Fruit fly (Drosophila melanogaster) whole organism, embryonic: Measurements from ENCODE around the gene Spn28Db.

Source experiments
- Atf3 ChIP-seq: fragments of 200-800 bp; sonication (Bioruptor generic); optimal IDR thresholded peaks from 3 replicates; lab custom pipeline; 2016; ENCODE audit warnings: missing biosample characterization, missing genetic modification characterization
- CG10209 ChIP-seq: fragments of 200-800 bp; sonication (Bioruptor generic); optimal IDR thresholded peaks from 3 replicates; lab custom pipeline; 2017; ENCODE audit warnings: missing biosample characterization, mild to moderate bottlenecking, missing genetic modification characterization, missing genetic modification reagents
- CG10366 ChIP-seq: fragments of 200-800 bp; sonication (Bioruptor generic); IDR thresholded peaks from 2 replicates; pipeline ENCODE4 v1.3.6; 2022; ENCODE audit warnings: missing biosample characterization, missing genetic modification characterization
- CG10979 ChIP-seq: fragments of 200-800 bp; sonication (Bioruptor generic); optimal IDR thresholded peaks from 2 replicates; lab custom pipeline; 2018; ENCODE audit warnings: missing biosample characterization, mild to moderate bottlenecking, missing genetic modification characterization, moderate library complexity
- CG11247 ChIP-seq: fragments of 200-800 bp; sonication (Bioruptor generic); IDR thresholded peaks from 2 replicates; pipeline ENCODE4 v1.3.6; 2022; ENCODE audit warnings: missing biosample characterization, missing genetic modification characterization
- CG12071 ChIP-seq: fragments of 200-800 bp; sonication (Bioruptor generic); optimal IDR thresholded peaks from 3 replicates; lab custom pipeline; 2018; ENCODE audit warnings: missing biosample characterization, mild to moderate bottlenecking, missing genetic modification characterization
- CG13424 ChIP-seq: fragments of 200-800 bp; sonication (Bioruptor generic); optimal IDR thresholded peaks from 2 replicates; lab custom pipeline; 2019; ENCODE audit warnings: missing biosample characterization, mild to moderate bottlenecking, missing genetic modification characterization, moderate library complexity
- CG17359 ChIP-seq: fragments of 200-800 bp; sonication (Bioruptor generic); optimal IDR thresholded peaks from 3 replicates; lab custom pipeline; 2018; ENCODE audit warnings: missing biosample characterization, mild to moderate bottlenecking, missing genetic modification characterization, moderate library complexity
- CG2120 ChIP-seq: fragments of 200-800 bp; sonication (Bioruptor generic); optimal IDR thresholded peaks from 3 replicates; lab custom pipeline; 2016; ENCODE audit warnings: missing biosample characterization, missing genetic modification characterization
- CG31441 ChIP-seq: fragments of 200-800 bp; sonication (Bioruptor generic); IDR thresholded peaks from 2 replicates; pipeline ENCODE4 v1.3.6; 2022; ENCODE audit warnings: missing biosample characterization, missing genetic modification characterization
- CG32532 ChIP-seq: fragments of 200-800 bp; sonication (Bioruptor generic); IDR thresholded peaks from 2 replicates; pipeline ENCODE4 v1.3.6; 2022; ENCODE audit warnings: missing biosample characterization, missing genetic modification characterization
- CG32772 ChIP-seq: fragments of 200-800 bp; sonication (Bioruptor generic); IDR thresholded peaks from 2 replicates; pipeline ENCODE4 v1.3.6; 2022; ENCODE audit warnings: missing biosample characterization, missing genetic modification characterization
- CG6683 ChIP-seq: fragments of 200-800 bp; sonication (Bioruptor generic); optimal IDR thresholded peaks from 2 replicates; lab custom pipeline; 2017; ENCODE audit warnings: missing biosample characterization, mild to moderate bottlenecking, missing genetic modification characterization, missing genetic modification reagents
- CG6813 ChIP-seq: fragments of 200-800 bp; sonication (Bioruptor generic); optimal IDR thresholded peaks from 2 replicates; lab custom pipeline; 2017; ENCODE audit warnings: missing biosample characterization, missing genetic modification characterization, mild to moderate bottlenecking, moderate library complexity, missing genetic modification reagents
- CG7271 ChIP-seq: fragments of 200-800 bp; sonication (Bioruptor generic); optimal IDR thresholded peaks from 2 replicates; lab custom pipeline; 2018; ENCODE audit warnings: missing biosample characterization, mild to moderate bottlenecking, missing genetic modification characterization, moderate library complexity
- CG8089 ChIP-seq: fragments of 200-800 bp; sonication (Bioruptor generic); optimal IDR thresholded peaks from 3 replicates; lab custom pipeline; 2016; ENCODE audit warnings: missing biosample characterization, missing genetic modification characterization
- CG9215 ChIP-seq: fragments of 200-800 bp; sonication (Bioruptor generic); IDR thresholded peaks from 2 replicates; pipeline ENCODE4 v1.3.6; 2022; ENCODE audit warnings: missing biosample characterization, missing genetic modification characterization
- Dbx ChIP-seq: fragments of 200-800 bp; sonication (Bioruptor generic); IDR thresholded peaks from 3 replicates; pipeline ENCODE4 v1.3.6; 2022; ENCODE audit warnings: missing biosample characterization, missing genetic modification characterization
- Dfd ChIP-seq, 2 experiments: fragments of >200 bp; optimal IDR thresholded peaks; 2 replicates each; lab custom pipeline; 2017; ENCODE audit warnings: missing biosample characterization in 2 of 2, missing genetic modification characterization in 2 of 2
- Dref ChIP-seq: fragments of 200-800 bp; sonication (Bioruptor generic); IDR thresholded peaks from 2 replicates; pipeline ENCODE4 v1.3.6; 2022; ENCODE audit warnings: missing biosample characterization, missing genetic modification characterization
- Hmr ChIP-seq: fragments of 200-800 bp; sonication (Bioruptor generic); optimal IDR thresholded peaks from 3 replicates; lab custom pipeline; 2017; ENCODE audit warnings: mild to moderate bottlenecking, missing biosample characterization, missing genetic modification reagents, missing genetic modification characterization
- Lim3 ChIP-seq: fragments of 200-800 bp; sonication (Bioruptor generic); IDR thresholded peaks from 2 replicates; pipeline ENCODE4 v1.3.6; 2022; ENCODE audit warnings: missing biosample characterization, missing genetic modification characterization
- MTF-1 ChIP-seq: fragments of 200-800 bp; sonication (Bioruptor generic); optimal IDR thresholded peaks from 2 replicates; lab custom pipeline; 2018; ENCODE audit warnings: missing biosample characterization, mild to moderate bottlenecking, missing genetic modification characterization, borderline replicate concordance
- Med ChIP-seq: fragments of 200-800 bp; sonication (Bioruptor generic); peaks from one replicate; lab custom pipeline; 2016; ENCODE audit warnings: missing biosample characterization, missing genetic modification characterization, mild to moderate bottlenecking, inconsistent platforms, moderate library complexity
- Ptx1 ChIP-seq: fragments of 200-800 bp; sonication (Bioruptor generic); IDR thresholded peaks from 2 replicates; pipeline ENCODE4 v1.3.6; 2022; ENCODE audit warnings: missing biosample characterization, missing genetic modification characterization
- Ravus ChIP-seq: fragments of 200-800 bp; sonication (Bioruptor generic); IDR thresholded peaks from 2 replicates; pipeline ENCODE4 v1.3.6; 2022; ENCODE audit warnings: missing biosample characterization, missing genetic modification characterization
- Ssrp ChIP-seq: fragments of 200-800 bp; sonication (Bioruptor generic); optimal IDR thresholded peaks from 2 replicates; lab custom pipeline; 2018; ENCODE audit warnings: missing biosample characterization, mild to moderate bottlenecking, missing genetic modification characterization, moderate library complexity
- Vsx1 ChIP-seq: fragments of 200-800 bp; sonication (Bioruptor generic); optimal IDR thresholded peaks from 2 replicates; lab custom pipeline; 2017; ENCODE audit warnings: missing biosample characterization, mild to moderate bottlenecking, missing genetic modification characterization, missing genetic modification reagents
- bab2 ChIP-seq: fragments of 200-800 bp; sonication (Bioruptor generic); optimal IDR thresholded peaks from 2 replicates; lab custom pipeline; 2016; ENCODE audit warnings: missing biosample characterization, missing genetic modification characterization
- caup ChIP-seq: fragments of 200-800 bp; sonication (Bioruptor generic); optimal IDR thresholded peaks from 3 replicates; lab custom pipeline; 2017; ENCODE audit warnings: missing biosample characterization, mild to moderate bottlenecking, missing genetic modification characterization, moderate library complexity; ENCODE audit not compliant: severe bottlenecking
- dimm ChIP-seq: fragments of 200-800 bp; sonication (Bioruptor generic); IDR thresholded peaks from 2 replicates; pipeline ENCODE4 v1.3.6; 2022; ENCODE audit warnings: missing biosample characterization, missing genetic modification characterization
- dmrt99B ChIP-seq: fragments of 200-800 bp; sonication (Bioruptor generic); optimal IDR thresholded peaks from 2 replicates; lab custom pipeline; 2018; ENCODE audit warnings: missing biosample characterization, mild to moderate bottlenecking, missing genetic modification characterization, moderate library complexity
- exex ChIP-seq: fragments of 200-800 bp; sonication (Bioruptor generic); optimal IDR thresholded peaks from 4 replicates; lab custom pipeline; 2018; ENCODE audit warnings: missing biosample characterization, mild to moderate bottlenecking, missing genetic modification characterization, moderate library complexity
- gem ChIP-seq: fragments of 200-800 bp; sonication (Bioruptor generic); optimal IDR thresholded peaks from 2 replicates; lab custom pipeline; 2019; ENCODE audit warnings: missing biosample characterization, mild to moderate bottlenecking, missing genetic modification characterization, moderate library complexity
- gro ChIP-seq: fragments of 200-800 bp; sonication (Bioruptor generic); optimal IDR thresholded peaks from 2 replicates; lab custom pipeline; 2016; ENCODE audit warnings: missing biosample characterization, missing genetic modification characterization
- gsb-n ChIP-seq: fragments of 200-800 bp; sonication (Bioruptor generic); optimal IDR thresholded peaks from 3 replicates; lab custom pipeline; 2018; ENCODE audit warnings: missing biosample characterization, mild to moderate bottlenecking, missing genetic modification characterization
- hkb ChIP-seq, 2 experiments: fragments of 200-800 bp in 1 of 2; fragments of >200 bp in 1 of 2; sonication (Bioruptor generic) in 1 of 2; IDR thresholded peaks in 1 of 2; optimal IDR thresholded peaks in 1 of 2; 2 replicates each; pipeline versions ENCODE4 v1.3.6 to Lab custom; 2017 to 2022; ENCODE audit warnings: missing biosample characterization in 1 of 2, missing genetic modification characterization in 1 of 2
- lab ChIP-seq: fragments of 200-800 bp; sonication (Bioruptor generic); optimal IDR thresholded peaks from 3 replicates; lab custom pipeline; 2017; ENCODE audit warnings: missing biosample characterization, missing genetic modification characterization, mild to moderate bottlenecking, moderate library complexity, missing genetic modification reagents
- lmd ChIP-seq: fragments of 200-800 bp; sonication (Bioruptor generic); IDR thresholded peaks from 2 replicates; pipeline ENCODE4 v1.3.6; 2022; ENCODE audit warnings: missing biosample characterization, missing genetic modification characterization
- nau ChIP-seq: fragments of 200-800 bp; sonication (Bioruptor generic); optimal IDR thresholded peaks from 3 replicates; lab custom pipeline; 2017; ENCODE audit warnings: missing biosample characterization, mild to moderate bottlenecking, missing genetic modification characterization, missing genetic modification reagents
- odd ChIP-seq: fragments of 200-800 bp; sonication (Bioruptor generic); optimal IDR thresholded peaks from 2 replicates; lab custom pipeline; 2017; ENCODE audit warnings: missing biosample characterization, mild to moderate bottlenecking, missing genetic modification characterization
- org-1 ChIP-seq: fragments of 200-800 bp; sonication (Bioruptor generic); optimal IDR thresholded peaks from 2 replicates; lab custom pipeline; 2017; ENCODE audit warnings: missing biosample characterization, missing genetic modification characterization
- row ChIP-seq: fragments of 200-800 bp; sonication (Bioruptor generic); IDR thresholded peaks from 3 replicates; pipeline ENCODE4 v1.3.6; 2022; ENCODE audit warnings: missing biosample characterization, missing genetic modification characterization
- sc ChIP-seq, 3 experiments: fragments of >200 bp in 2 of 3; fragments of 200-800 bp in 1 of 3; sonication (Bioruptor generic) in 1 of 3; optimal IDR thresholded peaks; 2 replicates in 2 of 3; 3 replicates in 1 of 3; lab custom pipeline; 2017; ENCODE audit warnings: mild to moderate bottlenecking in 1 of 3, missing biosample characterization in 1 of 3, missing genetic modification characterization in 1 of 3, missing genetic modification reagents in 1 of 3
- slbo ChIP-seq: fragments of 200-800 bp; sonication (Bioruptor generic); IDR thresholded peaks from 2 replicates; pipeline ENCODE4 v1.3.6; 2022; ENCODE audit warnings: missing biosample characterization, missing genetic modification characterization
- sob ChIP-seq: fragments of 200-800 bp; sonication (Bioruptor generic); IDR thresholded peaks from 2 replicates; pipeline ENCODE4 v1.3.6; 2022; ENCODE audit warnings: missing biosample characterization, missing genetic modification characterization
- tap ChIP-seq: fragments of 200-800 bp; optimal IDR thresholded peaks from 3 replicates; lab custom pipeline; 2019; ENCODE audit warnings: missing biosample characterization, mild to moderate bottlenecking, missing genetic modification characterization, moderate library complexity
- vvl ChIP-seq: fragments of 200-800 bp; sonication (Bioruptor generic); IDR thresholded peaks from 2 replicates; pipeline ENCODE4 v1.3.6; 2022; ENCODE audit warnings: missing biosample characterization, missing genetic modification characterization
- wor ChIP-seq: fragments of 200-800 bp; sonication (Bioruptor generic); IDR thresholded peaks from 2 replicates; pipeline ENCODE4 v1.3.6; 2022; ENCODE audit warnings: missing biosample characterization, missing genetic modification characterization
- z ChIP-seq: fragments of 200-800 bp; sonication (Bioruptor generic); IDR thresholded peaks from 3 replicates; pipeline ENCODE4 v1.3.6; 2022; ENCODE audit warnings: missing biosample characterization, missing genetic modification characterization

Spn28Db gene

dm6 chr2L:7849472-7849871 is 41.0 kb downstream of the Spn28Db start (continued):
- TF ChIP-seq Ptx1 (GFP tag; lab: Robert Waterston, UW): peak; percentile 42
- peak; percentile 27; the same call in 1 of the 2 replicates for TF ChIP-seq CG9215 (GFP tag; lab: Robert Waterston, UW)
- no peak for TF ChIP-seq gro
- TF ChIP-seq caup (GFP tag; lab: Kevin White, UChicago): peak; percentile 2
- TF ChIP-seq dmrt99B (tag; lab: Kevin White, UChicago): peak; percentile 60
- TF ChIP-seq z (GFP tag; lab: Robert Waterston, UW): no peak
- peak; percentile 12; the same call in 1 of the 2 replicates for TF ChIP-seq CG10366
- peak; percentile 9 for TF ChIP-seq Hmr (GFP tag; lab: Kevin White, UChicago)
- 0 out of 2 replicates have a peak, but pooled peaks have one; percentile 34 for TF ChIP-seq wor (GFP tag; lab: Robert Waterston, UW)
- peak; percentile 24 for TF ChIP-seq CG10979 (tag; lab: Kevin White, UChicago)
- TF ChIP-seq Vsx1 (GFP tag; lab: Kevin White, UChicago): no peak
- TF ChIP-seq MTF-1: no peak
- TF ChIP-seq Dfd (GFP tag; optimal IDR thresholded peaks at IDR 0.05; lab: Kevin White, UChicago): no peak
- TF ChIP-seq CG6813: no peak
- peak; percentile 43 for TF ChIP-seq CG17359 (tag; lab: Kevin White, UChicago)
- no peak for TF ChIP-seq CG8089
- TF ChIP-seq CG13424 (tag; lab: Kevin White, UChicago): peak; percentile 32
- TF ChIP-seq Ssrp (tag; lab: Kevin White, UChicago): peak; percentile 3
- no peak for TF ChIP-seq Dref (GFP tag; lab: Robert Waterston, UW)
- TF ChIP-seq CG6683 (GFP tag; lab: Kevin White, UChicago): no peak
- 0 out of 2 replicates have a peak, but pooled peaks have one; percentile 23 for TF ChIP-seq sob (GFP tag; lab: Robert Waterston, UW)
- peak; percentile 27; the same call in 1 of the 2 replicates for TF ChIP-seq CG31441
- no peak for TF ChIP-seq CG11247 (GFP tag; lab: Robert Waterston, UW)
- no peak for TF ChIP-seq sc (optimal IDR thresholded peaks at IDR 0.05; lab: Kevin White, UChicago)
- no peak for TF ChIP-seq sc (GFP tag; optimal IDR thresholded peaks at IDR 0.05; lab: Kevin White, UChicago)
- no peak for TF ChIP-seq bab2
- TF ChIP-seq exex (tag; lab: Kevin White, UChicago): no peak
- peak; percentile 61; the same call in 1 of the 2 replicates for TF ChIP-seq vvl
- no peak for TF ChIP-seq tap (tag; lab: Kevin White, UChicago)
- peak; percentile 58 for TF ChIP-seq Med (GFP tag; lab: Kevin White, UChicago)
- no peak for TF ChIP-seq Ravus
- peak; percentile 64; the same call in 2 of the 3 replicates for TF ChIP-seq Dbx (GFP tag; lab: Robert Waterston, UW)

- TF ChIP-seq Lim3 (GFP tag; lab: Robert Waterston, UW): no peak
- TF ChIP-seq row (GFP tag; lab: Robert Waterston, UW): peak; percentile 41; the same call in 1 of the 3 replicates
- peak; percentile 23 for TF ChIP-seq lab
- no peak for TF ChIP-seq dimm (GFP tag; lab: Robert Waterston, UW)
- no peak for TF ChIP-seq org-1
- TF ChIP-seq CG10209 (GFP tag; lab: Kevin White, UChicago): no peak
- no peak for TF ChIP-seq hkb (optimal IDR thresholded peaks at IDR 0.05; lab: Kevin White, UChicago)
- no peak for TF ChIP-seq hkb (GFP tag; IDR thresholded peaks at IDR 0.05; lab: Robert Waterston, UW)
- peak; percentile 24 for TF ChIP-seq gem (tag; lab: Kevin White, UChicago)
- TF ChIP-seq CG32532 (GFP tag; lab: Robert Waterston, UW): 0 out of 2 replicates have a peak, but pooled peaks have one; percentile 8
- TF ChIP-seq lmd (GFP tag; lab: Robert Waterston, UW): no peak
- TF ChIP-seq odd (GFP tag; lab: Kevin White, UChicago): no peak
- peak; percentile 2 for TF ChIP-seq CG2120 (GFP tag; lab: Kevin White, UChicago)
- TF ChIP-seq Ptx1 (GFP tag; lab: Robert Waterston, UW): 0 out of 2 replicates have a peak, but pooled peaks have one; percentile 30
- TF ChIP-seq Atf3: no peak
- no peak for TF ChIP-seq nau
- TF ChIP-seq CG32772 (GFP tag; lab: Robert Waterston, UW): 0 out of 2 replicates have a peak, but pooled peaks have one; percentile 15
- no peak for TF ChIP-seq CG12071 (GFP tag; lab: Kevin White, UChicago)
- no peak for TF ChIP-seq CG7271 (tag; lab: Kevin White, UChicago)
- TF ChIP-seq slbo: peak; percentile 44
- no peak for TF ChIP-seq gsb-n (tag; lab: Kevin White, UChicago)
Measured at dm6 chr2L:7841244-7841643, 49.3 kb downstream of the Spn28Db start.
